Worm (Caenorhabditis elegans) whole organism, dauer: ENCODE measurements around the gene Y51H4A.23.
"Not testable (repeated sequence)": the region's sequence is repeated elsewhere in the genome, so short reads cannot be mapped to it uniquely, and the experiment has no call there.

ENCODE experiments used
- unc-62 ChIP-seq: sonication (generic microtip); optimal IDR thresholded peaks from 2 replicates; lab custom pipeline; 2017; ENCODE audit warnings: missing biosample characterization, missing genetic modification reagents, missing genetic modification characterization

Gene Y51H4A.23

ce11 chrIV:16722616-16723015 lies at the start of gene Y51H4A.23:
Gene Y51H4A.23 (plus strand): TSS chrIV:16722916.
- TF ChIP-seq unc-62 (GFP tag; lab: Kevin White, UChicago) = not testable (repeated sequence)

DNA sequence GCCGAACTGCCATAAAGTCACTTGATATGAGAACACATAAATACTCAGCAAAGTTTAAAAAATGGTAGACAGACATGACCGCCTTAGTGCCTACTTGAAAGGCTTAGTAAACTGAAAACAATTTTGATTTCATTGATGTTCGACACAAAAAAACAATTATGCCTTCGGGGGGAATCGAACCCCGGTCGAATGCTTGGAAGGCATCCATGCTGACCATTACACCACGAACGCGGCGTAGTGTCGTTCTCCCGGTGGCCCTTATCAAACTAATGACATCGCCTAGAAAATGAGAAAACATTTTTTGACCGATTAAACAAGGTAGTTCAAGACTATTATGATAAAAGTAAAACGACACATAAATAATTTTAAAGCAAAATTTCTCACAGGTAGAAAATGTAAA lies 38.5 kb upstream of the Y51H4A.23 start:
- no peak for TF ChIP-seq unc-62 (GFP tag; lab: Kevin White, UChicago)

DNA sequence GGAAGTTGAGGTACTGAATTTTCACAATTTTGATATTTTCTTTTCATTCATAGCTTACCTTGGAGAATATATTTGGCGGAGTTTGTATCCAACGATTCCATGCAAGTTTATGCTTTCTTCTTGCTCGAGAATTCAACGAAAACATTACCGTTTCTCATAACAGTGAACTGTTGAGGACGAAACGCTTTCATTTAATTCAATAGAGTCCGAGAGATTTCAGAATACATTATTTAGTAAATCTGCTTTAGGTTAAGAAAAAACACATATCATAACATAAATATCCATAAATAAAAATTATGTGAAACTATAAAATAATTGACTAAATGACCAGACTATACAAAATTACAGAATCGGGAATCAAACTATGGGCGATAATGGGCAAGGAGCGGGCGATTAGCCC lies 28.1 kb upstream of the Y51H4A.23 start, which contains the start of gene Y51H4A.941:
Y51H4A.941 (minus strand) TSS at position 101 of the 400 bp plus-strand sequence.
- no peak for TF ChIP-seq unc-62 (GFP tag; lab: Kevin White, UChicago)

DNA sequence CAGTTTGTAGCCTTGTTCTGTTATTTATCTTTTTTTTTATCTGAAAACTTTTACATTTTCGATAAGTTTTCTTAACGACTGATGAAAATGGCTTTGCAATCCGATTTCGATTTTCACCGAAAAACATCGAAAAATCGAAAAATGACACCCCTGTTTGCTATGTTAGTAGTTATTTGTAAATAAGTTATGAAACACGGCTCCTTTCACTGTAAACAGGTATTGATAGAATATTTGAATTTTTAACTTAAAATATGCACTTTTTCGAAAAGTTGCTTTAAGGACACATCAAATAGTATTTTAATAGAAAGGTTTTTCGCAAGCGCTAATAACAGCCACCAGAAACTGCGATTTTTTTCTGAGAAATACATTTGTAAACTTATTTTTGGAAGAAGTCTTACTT lies 26.3 kb upstream of the Y51H4A.23 start:
- no peak for TF ChIP-seq unc-62 (GFP tag; lab: Kevin White, UChicago)

- no peak for TF ChIP-seq unc-62 (GFP tag; lab: Kevin White, UChicago)
Measured at ce11 chrIV:16706950-16707349, 15.8 kb upstream of the Y51H4A.23 start.

DNA sequence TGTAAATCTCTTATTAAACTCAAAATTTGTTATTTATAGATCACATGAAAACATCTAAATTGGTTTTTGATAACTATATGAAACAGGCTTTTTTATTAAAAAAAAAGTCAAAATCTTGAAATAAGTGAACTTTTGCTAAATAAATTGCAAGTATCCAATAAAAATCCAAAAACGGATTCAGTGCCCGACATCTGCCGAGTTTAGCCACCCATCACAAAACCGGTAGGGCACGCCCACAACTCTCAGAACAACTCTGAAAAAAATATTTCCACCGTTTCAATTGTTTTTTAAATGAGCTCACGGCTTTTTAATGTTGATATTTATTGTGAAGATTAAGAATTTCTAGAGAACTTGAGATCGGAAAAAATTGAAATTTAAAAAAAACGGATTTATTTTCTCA lies 13.0 kb upstream of the Y51H4A.23 start:
- TF ChIP-seq unc-62 (GFP tag; lab: Kevin White, UChicago) = no peak

DNA sequence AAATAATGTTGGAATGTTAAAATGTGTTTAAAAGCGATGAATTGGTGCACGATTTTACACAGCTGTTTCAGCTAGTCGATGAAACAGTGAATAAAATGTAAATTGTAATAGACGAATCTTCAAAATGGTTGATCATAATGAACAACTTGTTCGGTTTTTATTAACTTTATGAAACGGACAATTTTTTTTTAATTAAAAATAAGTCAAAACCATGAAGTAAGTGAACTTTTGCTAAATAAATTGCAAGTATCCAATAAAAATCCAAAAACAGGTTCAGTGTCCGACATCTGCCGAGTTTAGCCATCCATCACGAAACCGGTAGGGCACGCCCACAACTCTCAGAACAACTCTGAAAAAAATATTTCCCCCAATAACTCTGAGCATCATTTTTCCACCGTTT lies 12.4 kb upstream of the Y51H4A.23 start:
- no peak for TF ChIP-seq unc-62 (GFP tag; lab: Kevin White, UChicago)

ce11 chrIV:16718651-16719050 lies 4.1 kb upstream of the Y51H4A.23 start:
- TF ChIP-seq unc-62 (GFP tag; lab: Kevin White, UChicago) = no peak

ce11 chrIV:16720412-16720811 lies 2.3 kb upstream of the Y51H4A.23 start, which contains the start of gene Y51H4A.22:
Gene Y51H4A.22 (plus strand): TSS chrIV:16720712.
- TF ChIP-seq unc-62 (GFP tag; lab: Kevin White, UChicago) = no peak

ce11 chrIV:16722000-16722607 lies 612 bp upstream of the Y51H4A.23 start:
- TF ChIP-seq unc-62 (GFP tag; lab: Kevin White, UChicago) = no peak

DNA sequence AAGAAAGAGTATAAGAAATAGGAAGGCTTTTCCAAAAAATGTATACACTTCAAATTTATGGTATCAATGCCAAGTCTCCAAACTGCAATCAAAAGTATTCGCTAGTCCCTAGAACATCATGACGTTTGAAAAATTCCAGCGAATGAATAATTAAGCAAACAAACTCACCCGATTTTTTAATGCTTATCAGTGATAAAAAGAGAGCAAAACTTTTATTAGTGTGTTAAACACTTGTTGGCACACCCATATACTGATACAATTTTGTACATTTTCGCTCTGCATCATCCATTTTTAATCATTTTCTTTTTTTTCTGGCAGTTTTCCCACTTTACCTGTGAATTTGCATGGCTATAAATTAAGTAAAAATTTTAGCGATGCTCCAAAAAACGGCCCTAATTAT lies 13.2 kb downstream of the Y51H4A.23 start, which contains the start of gene Y51H4A.25:
Y51H4A.25 (plus strand) TSS at position 373 of the 400 bp plus-strand sequence.
- TF ChIP-seq unc-62 (GFP tag; lab: Kevin White, UChicago) = no peak

ce11 chrIV:16740769-16741168 lies 18.1 kb downstream of the Y51H4A.23 start, which contains the start of gene Y51H4A.24:
Gene Y51H4A.24 (minus strand): TSS chrIV:16740869.
- no peak for TF ChIP-seq unc-62 (GFP tag; lab: Kevin White, UChicago)

ce11 chrIV:16743530-16743929 lies 20.8 kb downstream of the Y51H4A.23 start, which contains the start of gene Y43D4A.1:
Gene Y43D4A.1 (plus strand): TSS chrIV:16743830.
- TF ChIP-seq unc-62 (GFP tag; lab: Kevin White, UChicago) = no peak

DNA sequence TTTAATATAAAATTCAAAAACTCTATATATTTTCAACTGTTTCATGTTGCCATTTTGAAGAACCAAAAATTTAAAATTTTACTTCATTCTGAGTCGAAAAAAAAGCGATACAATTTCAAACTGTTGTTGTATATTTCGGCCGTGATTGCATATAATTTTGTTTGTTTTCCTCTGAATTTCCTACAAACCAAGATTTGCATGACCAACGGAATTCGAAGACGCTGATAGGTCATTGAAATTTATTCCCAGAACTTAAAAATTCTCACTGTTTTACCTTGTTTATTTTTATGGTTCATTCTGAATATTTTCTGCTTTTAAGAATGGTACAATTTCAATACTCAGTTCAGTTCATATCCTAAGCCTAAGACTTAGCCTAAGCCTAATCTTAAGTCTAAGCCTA lies 28.4 kb downstream of the Y51H4A.23 start:
- TF ChIP-seq unc-62 (GFP tag; lab: Kevin White, UChicago) = no peak

DNA sequence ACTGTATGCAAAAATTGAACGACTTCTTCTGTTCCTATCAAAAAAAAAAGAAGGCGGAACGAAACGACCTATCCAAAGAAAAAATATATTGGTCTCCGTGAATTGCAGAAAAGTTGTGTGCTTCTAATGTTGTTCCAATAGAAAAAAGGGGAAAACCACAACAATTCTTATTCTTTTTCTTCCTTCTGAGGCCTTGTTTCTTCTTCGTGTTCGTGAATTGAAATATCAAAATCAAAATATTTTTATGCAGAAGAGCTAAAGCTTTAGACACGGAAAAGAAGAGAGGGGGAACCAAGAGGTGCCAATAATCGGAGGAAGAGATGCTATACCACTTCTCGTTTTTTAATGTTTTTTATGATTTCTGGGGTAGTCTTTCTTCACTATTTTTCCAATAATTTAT lies 33.1 kb downstream of the Y51H4A.23 start, which contains the start of gene Y43D4A.2:
Y43D4A.2 (minus strand) TSS at position 101 of the 400 bp plus-strand sequence.
- TF ChIP-seq unc-62 (GFP tag; lab: Kevin White, UChicago) = not testable (repeated sequence)
